Worm (Caenorhabditis elegans) whole organism, late embryonic: Measurements from ENCODE around the gene appg-2.
A peak's percentile ranks its signal among the peaks of the same experiment; 100 is the strongest.

Experiments used
- C08G9.2 ChIP-seq: sonication (generic microtip); optimal IDR thresholded peaks from 2 replicates; lab custom pipeline; 2016; ENCODE audit warnings: mild to moderate bottlenecking, missing genetic modification characterization, moderate library complexity, missing compliant biosample characterization
- F13H6.1 ChIP-seq: sonication (generic microtip); optimal IDR thresholded peaks from 2 replicates; lab custom pipeline; 2016; ENCODE audit warnings: missing genetic modification characterization, missing compliant biosample characterization
- K02D7.2 ChIP-seq: sonication (generic microtip); optimal IDR thresholded peaks from 2 replicates; lab custom pipeline; 2017; ENCODE audit warnings: mild to moderate bottlenecking, missing genetic modification characterization, missing compliant biosample characterization
- Y22D7AL.16 ChIP-seq: sonication (generic microtip); optimal IDR thresholded peaks from 2 replicates; lab custom pipeline; 2016; ENCODE audit warnings: missing genetic modification characterization, missing compliant biosample characterization
- ama-1 ChIP-seq: fragments of 150-350 bp; optimal IDR thresholded peaks from 2 replicates; lab custom pipeline; 2014
- ceh-14 ChIP-seq: sonication (generic microtip); optimal IDR thresholded peaks from 2 replicates; lab custom pipeline; 2016; ENCODE audit warnings: missing genotype, missing genetic modification characterization, missing compliant biosample characterization
- ceh-18 ChIP-seq: sonication (generic microtip); optimal IDR thresholded peaks from 2 replicates; lab custom pipeline; 2016; ENCODE audit warnings: missing genetic modification characterization, missing compliant biosample characterization
- ceh-19 ChIP-seq: fragments of 200-800 bp; sonication (Bioruptor generic); optimal IDR thresholded peaks from 2 replicates; lab custom pipeline; 2018; ENCODE audit warnings: mild to moderate bottlenecking, missing genetic modification characterization, missing compliant biosample characterization
- ceh-2 ChIP-seq: sonication (generic microtip); optimal IDR thresholded peaks from 2 replicates; lab custom pipeline; 2016; ENCODE audit warnings: missing genotype, missing genetic modification characterization, missing compliant biosample characterization
- ceh-22 ChIP-seq: sonication (generic microtip); optimal IDR thresholded peaks from 2 replicates; lab custom pipeline; 2017; ENCODE audit warnings: missing biosample characterization, missing genetic modification characterization
- ceh-24 ChIP-seq: sonication (generic microtip); optimal IDR thresholded peaks from 2 replicates; lab custom pipeline; 2016; ENCODE audit warnings: mild to moderate bottlenecking, missing genetic modification characterization, missing compliant biosample characterization
- ceh-31 ChIP-seq: sonication (generic microtip); optimal IDR thresholded peaks from 2 replicates; lab custom pipeline; 2016; ENCODE audit warnings: missing genetic modification characterization, missing compliant biosample characterization
- ceh-34 ChIP-seq: sonication (generic microtip); optimal IDR thresholded peaks from 2 replicates; lab custom pipeline; 2016; ENCODE audit warnings: mild to moderate bottlenecking, missing genetic modification characterization, missing compliant biosample characterization
- ceh-45 ChIP-seq: fragments of 200-800 bp; sonication (Bioruptor generic); IDR thresholded peaks from 2 replicates; pipeline ENCODE4 v1.3.6; 2022; ENCODE audit warnings: missing genetic modification reagents, missing genetic modification characterization, missing compliant biosample characterization
- ceh-6 ChIP-seq: fragments of 200-800 bp; sonication (Bioruptor generic); optimal IDR thresholded peaks from 2 replicates; lab custom pipeline; 2018; ENCODE audit warnings: mild to moderate bottlenecking, missing genetic modification characterization, missing compliant biosample characterization
- dmd-4 ChIP-seq: sonication (generic microtip); optimal IDR thresholded peaks from 2 replicates; lab custom pipeline; 2016; ENCODE audit warnings: borderline replicate concordance, missing genetic modification characterization, missing compliant biosample characterization
- elt-2 ChIP-seq: sonication (generic microtip); optimal IDR thresholded peaks from 2 replicates; lab custom pipeline; 2016; ENCODE audit warnings: missing genetic modification reagents, missing genetic modification characterization, missing compliant biosample characterization
- elt-4 ChIP-seq: sonication (generic microtip); optimal IDR thresholded peaks from 2 replicates; lab custom pipeline; 2016; ENCODE audit warnings: missing genetic modification characterization, missing compliant biosample characterization
- ets-4 ChIP-seq: sonication (generic microtip); optimal IDR thresholded peaks from 2 replicates; lab custom pipeline; 2016; ENCODE audit warnings: missing genetic modification characterization, missing compliant biosample characterization
- fax-1 ChIP-seq: sonication (generic microtip); optimal IDR thresholded peaks from 2 replicates; lab custom pipeline; 2016; ENCODE audit warnings: missing genotype, missing genetic modification characterization, missing compliant biosample characterization
- fkh-10 ChIP-seq: fragments of 150-350 bp; optimal IDR thresholded peaks from 2 replicates; lab custom pipeline; 2014; ENCODE audit warnings: missing biosample characterization, missing genetic modification reagents, missing genetic modification characterization
- gmeb-2 ChIP-seq: sonication (generic microtip); optimal IDR thresholded peaks from 2 replicates; lab custom pipeline; 2016; ENCODE audit warnings: missing genetic modification characterization, inconsistent platforms, missing compliant biosample characterization
- hlh-13 ChIP-seq: fragments of 200-800 bp; sonication (Bioruptor generic); optimal IDR thresholded peaks from 2 replicates; lab custom pipeline; 2018; ENCODE audit warnings: mild to moderate bottlenecking, missing genetic modification characterization, missing compliant biosample characterization
- hlh-15 ChIP-seq: sonication (generic microtip); optimal IDR thresholded peaks from 2 replicates; lab custom pipeline; 2016; ENCODE audit warnings: missing genetic modification characterization, missing compliant biosample characterization
- hlh-6 ChIP-seq: sonication (generic microtip); optimal IDR thresholded peaks from 2 replicates; lab custom pipeline; 2016; ENCODE audit warnings: missing genotype, missing genetic modification characterization, missing compliant biosample characterization
- lim-6 ChIP-seq: sonication (generic microtip); optimal IDR thresholded peaks from 2 replicates; lab custom pipeline; 2016; ENCODE audit warnings: missing genetic modification characterization, missing compliant biosample characterization
- madf-2 ChIP-seq: sonication (generic microtip); optimal IDR thresholded peaks from 2 replicates; lab custom pipeline; 2017; ENCODE audit warnings: missing genetic modification characterization, missing compliant biosample characterization
- mec-3 ChIP-seq: sonication (generic microtip); optimal IDR thresholded peaks from 2 replicates; lab custom pipeline; 2016; ENCODE audit warnings: borderline replicate concordance, missing genetic modification characterization, missing compliant biosample characterization
- nfya-1 ChIP-seq: sonication (generic microtip); optimal IDR thresholded peaks from 2 replicates; lab custom pipeline; 2017; ENCODE audit warnings: missing genetic modification characterization, mild to moderate bottlenecking, missing compliant biosample characterization, antibody characterized with exemption, moderate library complexity
- pag-3 ChIP-seq: sonication (generic microtip); optimal IDR thresholded peaks from 2 replicates; lab custom pipeline; 2016; ENCODE audit warnings: missing compliant biosample characterization, missing genetic modification characterization, borderline replicate concordance
- pat-9 ChIP-seq: fragments of 200-800 bp; sonication (Bioruptor generic); optimal IDR thresholded peaks from 2 replicates; lab custom pipeline; 2018; ENCODE audit warnings: mild to moderate bottlenecking, missing genetic modification characterization, moderate library complexity, missing compliant biosample characterization
- pax-1 ChIP-seq: fragments of 150-350 bp; optimal IDR thresholded peaks from 2 replicates; lab custom pipeline; 2014; ENCODE audit warnings: missing biosample characterization, missing genetic modification characterization
- pha-4 ChIP-seq: fragments of 150-350 bp; optimal IDR thresholded peaks from 2 replicates; lab custom pipeline; 2018; ENCODE audit warnings: missing biosample characterization, missing genetic modification reagents, missing genetic modification characterization
- pqm-1 ChIP-seq: sonication (generic microtip); optimal IDR thresholded peaks from 2 replicates; lab custom pipeline; 2016; ENCODE audit warnings: missing genetic modification characterization, missing compliant biosample characterization
- rnt-1 ChIP-seq: sonication (generic microtip); optimal IDR thresholded peaks from 2 replicates; lab custom pipeline; 2016; ENCODE audit warnings: missing genetic modification characterization, missing compliant biosample characterization
- sox-2 ChIP-seq: fragments of 200-800 bp; sonication (Bioruptor generic); IDR thresholded peaks from 2 replicates; pipeline ENCODE4 v1.3.6; 2022; ENCODE audit warnings: missing genetic modification reagents, missing genetic modification characterization, missing compliant biosample characterization
- sox-4 ChIP-seq: sonication (generic microtip); optimal IDR thresholded peaks from 2 replicates; lab custom pipeline; 2017; ENCODE audit warnings: mild to moderate bottlenecking, missing genetic modification characterization, inconsistent platforms, missing compliant biosample characterization
- syd-9 ChIP-seq: sonication (generic microtip); optimal IDR thresholded peaks from 2 replicates; lab custom pipeline; 2016; ENCODE audit warnings: mild to moderate bottlenecking, missing genetic modification characterization, moderate library complexity, missing compliant biosample characterization
- tbx-2 ChIP-seq: sonication (generic microtip); optimal IDR thresholded peaks from 2 replicates; lab custom pipeline; 2016; ENCODE audit warnings: missing genetic modification characterization, missing compliant biosample characterization
- tbx-7 ChIP-seq: sonication (generic microtip); optimal IDR thresholded peaks from 2 replicates; lab custom pipeline; 2016; ENCODE audit warnings: missing genotype, missing genetic modification characterization, missing compliant biosample characterization
- ttx-3 ChIP-seq: sonication (generic microtip); optimal IDR thresholded peaks from 2 replicates; lab custom pipeline; 2016; ENCODE audit warnings: missing genetic modification reagents, missing genetic modification characterization, missing compliant biosample characterization
- unc-3 ChIP-seq, 2 experiments: fragments of 200-800 bp in 1 of 2; sonication (Bioruptor generic) in 1 of 2; sonication (generic microtip) in 1 of 2; conservative IDR thresholded peaks in 1 of 2; optimal IDR thresholded peaks in 1 of 2; 2 replicates each; pipeline versions ENCODE4 v1.3.6 to Lab custom; 2016 to 2022; ENCODE audit warnings: missing compliant biosample characterization in 2 of 2, missing genetic modification characterization in 2 of 2, missing genetic modification reagents in 1 of 2
- unc-42 ChIP-seq: sonication (generic microtip); optimal IDR thresholded peaks from 2 replicates; lab custom pipeline; 2016; ENCODE audit warnings: missing genotype, missing genetic modification characterization, missing compliant biosample characterization
- unc-55 ChIP-seq: sonication (generic microtip); optimal IDR thresholded peaks from 2 replicates; lab custom pipeline; 2017; ENCODE audit warnings: missing biosample characterization, missing genetic modification reagents, missing genetic modification characterization
- unc-86 ChIP-seq: sonication (generic microtip); optimal IDR thresholded peaks from 2 replicates; lab custom pipeline; 2016; ENCODE audit warnings: missing genetic modification characterization, missing compliant biosample characterization
- ztf-16 ChIP-seq: sonication (generic microtip); optimal IDR thresholded peaks from 2 replicates; lab custom pipeline; 2017; ENCODE audit warnings: missing genetic modification characterization, missing compliant biosample characterization

The appg-2 gene

ce11 chrII:8792640-8793039 lies 8.3 kb upstream of the appg-2 start, which contains the start of gene idpa-2:
Gene idpa-2 (minus strand): TSS chrII:8792740.
- TF ChIP-seq ztf-16 (tag; lab: Kevin White, UChicago) (no peak), ceh-45 (no peak), C08G9.2 (tag; lab: Kevin White, UChicago) (no peak), sox-4 (tag; lab: Kevin White, UChicago) (no peak), rnt-1 (no peak), hlh-6 (tag; lab: Kevin White, UChicago) (no peak), ceh-31 (tag; lab: Kevin White, UChicago) (no peak), ama-1 (lab: Kevin White, UChicago) (no peak), hlh-13 (GFP tag; lab: Kevin White, UChicago) (no peak)

- TF ChIP-seq ceh-2 (tag; lab: Kevin White, UChicago) (no peak), mec-3 (tag; lab: Kevin White, UChicago) (no peak), elt-2 (no peak), syd-9 (no peak)
Measured at ce11 chrII:8794072-8794471, 6.9 kb upstream of the appg-2 start, which contains the start of gene F07H5.7. Gene F07H5.7 (minus strand): TSS chrII:8794172.

- TF ChIP-seq ama-1 (lab: Kevin White, UChicago) = no peak
- no peak for TF ChIP-seq unc-55 (GFP tag; lab: Kevin White, UChicago)
- TF ChIP-seq pha-4 (tag; lab: Kevin White, UChicago) = no peak
- no peak for TF ChIP-seq tbx-7 (tag; lab: Kevin White, UChicago)
- TF ChIP-seq tbx-2 = no peak
- no peak for TF ChIP-seq ceh-22 (tag; lab: Kevin White, UChicago)
- TF ChIP-seq, all 69 proteins: peak for 0
Measured at ce11 chrII:8795227-8795626, 5.7 kb upstream of the appg-2 start.

ce11 chrII:8796391-8796790 lies 4.5 kb upstream of the appg-2 start:
- no peak for TF ChIP-seq pag-3
- no peak for TF ChIP-seq unc-3 (GFP tag; conservative IDR thresholded peaks at IDR 0.05; lab: Robert Waterston, UW)
- no peak for TF ChIP-seq unc-3 (tag; optimal IDR thresholded peaks at IDR 0.05; lab: Kevin White, UChicago)
- no peak for TF ChIP-seq ceh-45
- TF ChIP-seq unc-86 (tag; lab: Kevin White, UChicago) = no peak
- no peak for TF ChIP-seq elt-2
- peak; percentile 38 for TF ChIP-seq ceh-34 (tag; lab: Kevin White, UChicago)
- no peak for TF ChIP-seq dmd-4
- TF ChIP-seq sox-4 (tag; lab: Kevin White, UChicago) = no peak
- no peak for TF ChIP-seq pqm-1 (tag; lab: Kevin White, UChicago)
- no peak for TF ChIP-seq Y22D7AL.16 (tag; lab: Kevin White, UChicago)
- TF ChIP-seq unc-42 (tag; lab: Kevin White, UChicago) = peak; percentile 77
- no peak for TF ChIP-seq F13H6.1 (tag; lab: Kevin White, UChicago)
- TF ChIP-seq gmeb-2 (tag; lab: Kevin White, UChicago) = no peak
- no peak for TF ChIP-seq rnt-1
- no peak for TF ChIP-seq lim-6 (tag; lab: Kevin White, UChicago)
- no peak for TF ChIP-seq K02D7.2 (tag; lab: Kevin White, UChicago)
- TF ChIP-seq fax-1 (tag; lab: Kevin White, UChicago) = no peak
- no peak for TF ChIP-seq sox-2 (GFP tag; lab: Robert Waterston, UW)
- peak; percentile 8 for TF ChIP-seq nfya-1 (tag; lab: Kevin White, UChicago)
- TF ChIP-seq ceh-18 = peak; percentile 75
- peak; percentile 19 for TF ChIP-seq ceh-14
- no peak for TF ChIP-seq ets-4 (tag; lab: Kevin White, UChicago)
- no peak for TF ChIP-seq ztf-16 (tag; lab: Kevin White, UChicago)
- TF ChIP-seq hlh-15 = no peak
- peak; percentile 9 for TF ChIP-seq fkh-10 (GFP tag; lab: Kevin White, UChicago)
- TF ChIP-seq ceh-24 = no peak
- TF ChIP-seq tbx-2 = peak; percentile 44
- TF ChIP-seq madf-2 (tag; lab: Kevin White, UChicago) = no peak
- TF ChIP-seq hlh-13 (GFP tag; lab: Kevin White, UChicago) = no peak
- TF ChIP-seq pax-1 (tag; lab: Kevin White, UChicago) = no peak
- TF ChIP-seq ceh-31 (tag; lab: Kevin White, UChicago) = peak; percentile 23
- TF ChIP-seq ceh-2 (tag; lab: Kevin White, UChicago) = no peak
- no peak for TF ChIP-seq ttx-3
- no peak for TF ChIP-seq elt-4 (tag; lab: Kevin White, UChicago)
- no peak for TF ChIP-seq pha-4 (tag; lab: Kevin White, UChicago)
- TF ChIP-seq ceh-19 (GFP tag; lab: Kevin White, UChicago) = no peak
- TF ChIP-seq pat-9 = no peak
- no peak for TF ChIP-seq ceh-22 (tag; lab: Kevin White, UChicago)
- no peak for TF ChIP-seq ceh-6
